Worm (Caenorhabditis elegans) whole organism, L1 larva: Measurements from ENCODE around the gene C09B8.3.

ENCODE experiments used
- F16B12.6 ChIP-seq: fragments of 150-350 bp; optimal IDR thresholded peaks from 2 replicates; lab custom pipeline; 2014; ENCODE audit warnings: missing biosample characterization, missing genetic modification characterization
- Y116A8C.19 ChIP-seq: sonication (generic microtip); optimal IDR thresholded peaks from 2 replicates; lab custom pipeline; 2016; ENCODE audit warnings: missing compliant biosample characterization, missing genetic modification characterization, borderline replicate concordance
- aha-1 ChIP-seq: fragments of 150-350 bp; optimal IDR thresholded peaks from 2 replicates; lab custom pipeline; 2014; ENCODE audit warnings: missing biosample characterization, missing genetic modification characterization
- aly-2 ChIP-seq: fragments of 150-350 bp; optimal IDR thresholded peaks from 2 replicates; lab custom pipeline; 2014; ENCODE audit warnings: missing biosample characterization, missing genetic modification characterization
- ama-1 ChIP-seq: fragments of 150-350 bp; optimal IDR thresholded peaks from 2 replicates; lab custom pipeline; 2014
- blmp-1 ChIP-seq: fragments of 150-350 bp; optimal IDR thresholded peaks from 2 replicates; lab custom pipeline; 2014; ENCODE audit warnings: missing biosample characterization, missing genetic modification characterization
- ceh-63 ChIP-seq: fragments of 200-800 bp; sonication (Bioruptor generic); optimal IDR thresholded peaks from 2 replicates; lab custom pipeline; 2018; ENCODE audit warnings: mild to moderate bottlenecking, missing genetic modification characterization, missing compliant biosample characterization
- ceh-8 ChIP-seq: fragments of 200-800 bp; sonication (Bioruptor generic); optimal IDR thresholded peaks from 2 replicates; lab custom pipeline; 2018; ENCODE audit warnings: mild to moderate bottlenecking, missing genetic modification characterization, moderate library complexity, missing compliant biosample characterization
- ceh-90 ChIP-seq: sonication (generic microtip); optimal IDR thresholded peaks from 2 replicates; lab custom pipeline; 2016; ENCODE audit warnings: missing genetic modification characterization, missing compliant biosample characterization
- dpl-1 ChIP-seq, 3 experiments: fragments of 150-350 bp in 2 of 3; sonication (generic microtip) in 1 of 3; optimal IDR thresholded peaks; 2 replicates each; lab custom pipeline; 2014 to 2017; ENCODE audit warnings: missing biosample characterization in 3 of 3, missing genetic modification characterization in 3 of 3, missing genetic modification reagents in 3 of 3
- elt-2 ChIP-seq: sonication (generic microtip); optimal IDR thresholded peaks from 2 replicates; lab custom pipeline; 2016; ENCODE audit warnings: missing genetic modification characterization, mild to moderate bottlenecking, inconsistent platforms, missing compliant biosample characterization, missing genetic modification reagents
- elt-3 ChIP-seq, 6 experiments: fragments of 150-350 bp in 1 of 6; sonication (generic microtip); optimal IDR thresholded peaks; 2 replicates each; lab custom pipeline; 2017 to 2018; ENCODE audit warnings: missing biosample characterization in 6 of 6, missing genetic modification characterization in 6 of 6, inconsistent platforms in 1 of 6
- fkh-4 ChIP-seq: sonication (generic microtip); optimal IDR thresholded peaks from 2 replicates; lab custom pipeline; 2016; ENCODE audit warnings: missing compliant biosample characterization, missing genetic modification characterization, borderline replicate concordance
- hlh-17 ChIP-seq: fragments of 200-800 bp; sonication (Bioruptor generic); optimal IDR thresholded peaks from 2 replicates; lab custom pipeline; 2018; ENCODE audit warnings: missing genetic modification characterization, mild to moderate bottlenecking, missing compliant biosample characterization, moderate library complexity, borderline replicate concordance
- irx-1 ChIP-seq: sonication (generic microtip); optimal IDR thresholded peaks from 2 replicates; lab custom pipeline; 2016; ENCODE audit warnings: missing genetic modification characterization, missing compliant biosample characterization
- isw-1 ChIP-seq: fragments of 200-800 bp; sonication (Bioruptor generic); IDR thresholded peaks from 2 replicates; pipeline ENCODE4 v1.3.6; 2022; ENCODE audit warnings: missing genetic modification characterization, missing compliant biosample characterization
- lin-13 ChIP-seq: fragments of 150-350 bp; optimal IDR thresholded peaks from 2 replicates; lab custom pipeline; 2014; ENCODE audit warnings: missing biosample characterization, missing genetic modification reagents, missing genetic modification characterization
- lin-14 ChIP-seq: fragments of 200-800 bp; sonication (Bioruptor generic); optimal IDR thresholded peaks from 2 replicates; lab custom pipeline; 2018; ENCODE audit warnings: mild to moderate bottlenecking, missing genetic modification characterization, moderate library complexity, missing compliant biosample characterization
- lin-15B ChIP-seq: fragments of 150-350 bp; sonication (generic microtip); optimal IDR thresholded peaks from 3 replicates; lab custom pipeline; 2014; ENCODE audit warnings: missing biosample characterization, missing genetic modification characterization
- lin-35 ChIP-seq, 2 experiments: fragments of 150-350 bp; optimal IDR thresholded peaks; 2 replicates each; lab custom pipeline; 2014; ENCODE audit warnings: missing biosample characterization in 2 of 2, missing genetic modification characterization in 2 of 2, missing genetic modification reagents in 2 of 2
- lin-39 ChIP-seq: fragments of 150-350 bp; optimal IDR thresholded peaks from 2 replicates; lab custom pipeline; 2014; ENCODE audit warnings: missing biosample characterization, missing genetic modification reagents, missing genetic modification characterization
- lir-3 ChIP-seq: sonication (generic microtip); optimal IDR thresholded peaks from 2 replicates; lab custom pipeline; 2016; ENCODE audit warnings: mild to moderate bottlenecking, missing genetic modification characterization, moderate library complexity, missing compliant biosample characterization; ENCODE audit not compliant: poor library complexity
- lsy-2 ChIP-seq, 2 experiments: fragments of 150-350 bp; optimal IDR thresholded peaks; 2 replicates each; lab custom pipeline; 2014; ENCODE audit warnings: missing biosample characterization in 2 of 2, missing genetic modification characterization in 2 of 2
- mdl-1 ChIP-seq, 2 experiments: fragments of 150-350 bp; optimal IDR thresholded peaks; 2 replicates each; lab custom pipeline; 2014 to 2017; ENCODE audit warnings: missing biosample characterization in 2 of 2, missing genetic modification characterization in 2 of 2, inconsistent platforms in 1 of 2
- mef-2 ChIP-seq: fragments of 150-350 bp; optimal IDR thresholded peaks from 2 replicates; lab custom pipeline; 2014; ENCODE audit warnings: missing biosample characterization, missing genetic modification characterization
- mep-1 ChIP-seq: fragments of 150-350 bp; optimal IDR thresholded peaks from 2 replicates; lab custom pipeline; 2014; ENCODE audit warnings: missing biosample characterization, missing genetic modification characterization
- nhr-11 ChIP-seq: fragments of 150-350 bp; optimal IDR thresholded peaks from 2 replicates; lab custom pipeline; 2014; ENCODE audit warnings: missing biosample characterization, missing genetic modification characterization
- nhr-20 ChIP-seq: sonication (generic microtip); optimal IDR thresholded peaks from 2 replicates; lab custom pipeline; 2016; ENCODE audit warnings: mild to moderate bottlenecking, missing genetic modification characterization, missing compliant biosample characterization
- nhr-71 ChIP-seq: sonication (generic microtip); optimal IDR thresholded peaks from 2 replicates; lab custom pipeline; 2016; ENCODE audit warnings: mild to moderate bottlenecking, missing genetic modification characterization, moderate library complexity, missing compliant biosample characterization
- nhr-90 ChIP-seq: sonication (generic microtip); optimal IDR thresholded peaks from 2 replicates; lab custom pipeline; 2016; ENCODE audit warnings: mild to moderate bottlenecking, missing genetic modification characterization, missing compliant biosample characterization; ENCODE audit not compliant: poor library complexity
- pag-3 ChIP-seq: sonication (generic microtip); optimal IDR thresholded peaks from 2 replicates; lab custom pipeline; 2017; ENCODE audit warnings: missing genetic modification characterization, mild to moderate bottlenecking, missing compliant biosample characterization, antibody characterized with exemption, borderline replicate concordance; ENCODE audit not compliant: insufficient read depth
- pax-3 ChIP-seq: fragments of 200-800 bp; sonication (Bioruptor generic); optimal IDR thresholded peaks from 2 replicates; lab custom pipeline; 2018; ENCODE audit warnings: mild to moderate bottlenecking, missing genetic modification characterization, moderate library complexity, missing compliant biosample characterization
- pqm-1 ChIP-seq: sonication (generic microtip); optimal IDR thresholded peaks from 3 replicates; lab custom pipeline; 2017; ENCODE audit warnings: missing biosample characterization, missing genetic modification characterization
- rnt-1 ChIP-seq: sonication (generic microtip); optimal IDR thresholded peaks from 2 replicates; lab custom pipeline; 2016; ENCODE audit warnings: mild to moderate bottlenecking, missing genetic modification characterization, moderate library complexity, missing compliant biosample characterization
- snpc-4 ChIP-seq: fragments of 150-350 bp; optimal IDR thresholded peaks from 2 replicates; lab custom pipeline; 2014; ENCODE audit warnings: missing biosample characterization, missing genetic modification characterization
- snu-23 ChIP-seq: sonication (generic microtip); optimal IDR thresholded peaks from 2 replicates; lab custom pipeline; 2016; ENCODE audit warnings: missing genetic modification characterization, missing compliant biosample characterization
- sptf-1 ChIP-seq: fragments of 150-350 bp; optimal IDR thresholded peaks from 2 replicates; lab custom pipeline; 2014; ENCODE audit warnings: missing biosample characterization, missing genetic modification characterization
- sup-37 ChIP-seq: fragments of 200-800 bp; sonication (Bioruptor generic); optimal IDR thresholded peaks from 2 replicates; lab custom pipeline; 2018; ENCODE audit warnings: mild to moderate bottlenecking, missing genetic modification characterization, missing compliant biosample characterization
- tbx-2 ChIP-seq: sonication (generic microtip); optimal IDR thresholded peaks from 2 replicates; lab custom pipeline; 2016; ENCODE audit warnings: missing genetic modification characterization, missing compliant biosample characterization
- unc-130 ChIP-seq: fragments of 150-350 bp; optimal IDR thresholded peaks from 2 replicates; lab custom pipeline; 2017; ENCODE audit warnings: missing biosample characterization, missing genetic modification characterization, inconsistent platforms
- unc-86 ChIP-seq: sonication (generic microtip); optimal IDR thresholded peaks from 2 replicates; lab custom pipeline; 2016; ENCODE audit warnings: missing genetic modification characterization, missing compliant biosample characterization
- unc-98 ChIP-seq: fragments of 200-800 bp; sonication (Bioruptor generic); IDR thresholded peaks from 2 replicates; pipeline ENCODE4 v1.3.6; 2022; ENCODE audit warnings: missing genetic modification characterization, missing compliant biosample characterization
- xbp-1 ChIP-seq: sonication (generic microtip); optimal IDR thresholded peaks from 2 replicates; lab custom pipeline; 2016; ENCODE audit warnings: missing genetic modification characterization, missing compliant biosample characterization
- ztf-11 ChIP-seq, 2 experiments: sonication (generic microtip); optimal IDR thresholded peaks; 2 replicates each; lab custom pipeline; 2016 to 2017; ENCODE audit warnings: missing genetic modification characterization in 2 of 2, missing biosample characterization in 1 of 2, missing compliant biosample characterization in 1 of 2
- ztf-4 ChIP-seq: fragments of 150-350 bp; optimal IDR thresholded peaks from 2 replicates; lab custom pipeline; 2014; ENCODE audit warnings: missing biosample characterization, missing genetic modification characterization

C09B8.3 gene

DNA sequence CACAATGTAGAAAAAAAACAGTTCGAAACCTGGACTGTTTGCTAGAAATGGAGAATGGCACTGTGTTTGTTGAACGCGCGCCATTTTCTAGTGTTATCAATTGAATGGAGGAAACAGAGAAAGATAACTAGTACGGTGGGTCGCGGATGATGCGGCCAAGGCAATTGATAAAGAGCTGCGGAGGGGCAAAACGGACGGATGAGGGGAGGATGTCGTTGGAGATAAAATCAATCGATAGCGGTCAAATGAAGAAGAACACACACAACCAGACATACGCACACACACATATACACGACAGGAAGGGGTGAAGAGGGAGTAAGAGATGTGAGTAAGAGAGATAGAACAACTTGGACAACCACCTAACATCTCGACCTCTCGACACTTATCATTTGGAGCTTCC, 39.6 kb upstream of the C09B8.3 start:
- no peak for TF ChIP-seq fkh-4 (tag; lab: Kevin White, UChicago)
- no peak for TF ChIP-seq isw-1 (GFP tag; lab: Robert Waterston, UW)
- no peak for TF ChIP-seq Y116A8C.19 (tag; lab: Kevin White, UChicago)
- no peak for TF ChIP-seq sup-37 (GFP tag; lab: Kevin White, UChicago)
- TF ChIP-seq dpl-1 (GFP tag; optimal IDR thresholded peaks at IDR 0.05; lab: Kevin White, UChicago), result no peak
- TF ChIP-seq pqm-1 (tag; lab: Kevin White, UChicago), result no peak
- TF ChIP-seq blmp-1, result peak; percentile 46
- no peak for TF ChIP-seq pag-3 (tag; lab: Kevin White, UChicago)
- TF ChIP-seq mef-2 (tag; lab: Kevin White, UChicago), result no peak
- no peak for TF ChIP-seq mdl-1 (tag; optimal IDR thresholded peaks at IDR 0.05; lab: Kevin White, UChicago)
- TF ChIP-seq lin-35 (GFP tag; optimal IDR thresholded peaks at IDR 0.05; lab: Kevin White, UChicago), result no peak
- TF ChIP-seq snpc-4 (tag; lab: Kevin White, UChicago), result no peak
- peak; percentile 6 for TF ChIP-seq xbp-1 (tag; lab: Kevin White, UChicago)
- no peak for TF ChIP-seq mep-1 (tag; lab: Kevin White, UChicago)
- TF ChIP-seq unc-98 (GFP tag; lab: Robert Waterston, UW), result no peak
- TF ChIP-seq unc-86 (tag; lab: Kevin White, UChicago), result no peak
- peak; percentile 72 for TF ChIP-seq unc-130
- no peak for TF ChIP-seq aly-2
- peak; percentile 28 for TF ChIP-seq nhr-71 (tag; lab: Kevin White, UChicago)
- TF ChIP-seq ceh-90 (tag; lab: Kevin White, UChicago), result no peak
- TF ChIP-seq snu-23, result peak; percentile 16
- no peak for TF ChIP-seq hlh-17 (GFP tag; lab: Kevin White, UChicago)
- no peak for TF ChIP-seq ama-1
- peak; percentile 75 for TF ChIP-seq lin-14
- TF ChIP-seq elt-2 (tag; lab: Kevin White, UChicago), result peak; percentile 22
- peak in 1 of 2 experiments; percentile 6 for TF ChIP-seq lsy-2 (tag; optimal IDR thresholded peaks at IDR 0.05; lab: Kevin White, UChicago)
- TF ChIP-seq rnt-1 (tag; lab: Kevin White, UChicago), result peak; percentile 9
- no peak for TF ChIP-seq lin-13 (GFP tag; lab: Kevin White, UChicago)
- peak; percentile 5 for TF ChIP-seq tbx-2 (tag; lab: Kevin White, UChicago)
- peak in 2 of 6 experiments; percentile 41 to 43 for TF ChIP-seq elt-3 (tag; optimal IDR thresholded peaks at IDR 0.05; lab: Kevin White, UChicago)
- no peak for TF ChIP-seq nhr-11
- peak; percentile 25 for TF ChIP-seq nhr-90 (tag; lab: Kevin White, UChicago)
- peak; percentile 40 for TF ChIP-seq nhr-20 (tag; lab: Kevin White, UChicago)

DNA sequence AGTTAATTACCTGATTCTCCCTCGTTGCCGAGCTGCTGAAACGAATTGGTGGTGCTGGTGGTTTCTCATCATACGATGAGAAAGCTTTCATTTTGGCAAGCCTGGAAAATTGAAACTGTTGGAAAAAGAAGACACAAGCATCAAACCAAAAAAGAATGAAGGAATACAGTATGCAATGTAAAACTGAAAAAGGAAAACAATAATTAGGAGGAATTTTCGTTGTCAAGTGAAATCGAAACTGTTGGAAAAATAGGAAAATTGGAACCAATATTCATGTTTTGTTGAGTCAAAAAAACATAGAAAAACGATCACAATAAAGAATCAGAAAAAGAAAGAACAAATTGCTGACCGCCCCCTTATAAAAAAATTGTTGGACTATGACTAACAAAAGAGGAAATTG, 38.0 kb upstream of the C09B8.3 start, which contains the start of gene pak-1:
TSS of gene pak-1 (minus strand) at position 101 of the 400 bp plus-strand sequence.
- no peak for TF ChIP-seq lir-3
- no peak for TF ChIP-seq snpc-4 (tag; lab: Kevin White, UChicago)
- no peak for TF ChIP-seq snu-23
- TF ChIP-seq lin-39 (tag; lab: Kevin White, UChicago), result no peak

DNA sequence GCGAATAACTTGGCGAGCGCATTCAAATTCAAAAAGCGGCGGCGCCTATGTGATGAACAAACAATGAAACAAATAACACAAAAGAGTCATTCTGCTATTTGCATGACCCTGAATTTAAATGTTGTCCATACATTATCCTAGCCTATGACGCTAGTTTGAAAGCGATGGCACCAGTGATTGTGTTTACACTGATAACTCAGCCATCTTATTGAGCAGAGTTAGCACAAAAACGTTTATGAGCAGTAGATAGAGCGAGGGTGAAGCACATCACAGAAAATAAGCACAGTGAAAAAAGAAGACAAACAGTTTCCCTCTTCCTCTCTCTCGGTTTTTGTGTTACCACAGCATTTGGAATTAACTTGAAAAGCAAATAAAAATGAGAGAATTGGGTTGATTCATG, 32.8 kb upstream of the C09B8.3 start:
- TF ChIP-seq lin-15B (tag; lab: Kevin White, UChicago) (no peak), snu-23 (no peak), isw-1 (GFP tag; lab: Robert Waterston, UW) (no peak), snpc-4 (tag; lab: Kevin White, UChicago) (no peak), sptf-1 (tag; lab: Kevin White, UChicago) (no peak), lin-14 (no peak), irx-1 (no peak), blmp-1 (no peak), ceh-63 (GFP tag; lab: Kevin White, UChicago) (no peak), lir-3 (no peak), ztf-4 (no peak), unc-98 (GFP tag; lab: Robert Waterston, UW) (no peak), F16B12.6 (tag; lab: Kevin White, UChicago) (no peak), ztf-11 (tag; optimal IDR thresholded peaks at IDR 0.05; lab: Kevin White, UChicago) (no peak), aly-2 (no peak), ceh-8 (GFP tag; lab: Kevin White, UChicago) (no peak), aha-1 (tag; lab: Kevin White, UChicago) (no peak), pax-3 (no peak)
